Worm (Caenorhabditis elegans): ENCODE results near the gene C40C9.3.

Gene C40C9.3

DNA sequence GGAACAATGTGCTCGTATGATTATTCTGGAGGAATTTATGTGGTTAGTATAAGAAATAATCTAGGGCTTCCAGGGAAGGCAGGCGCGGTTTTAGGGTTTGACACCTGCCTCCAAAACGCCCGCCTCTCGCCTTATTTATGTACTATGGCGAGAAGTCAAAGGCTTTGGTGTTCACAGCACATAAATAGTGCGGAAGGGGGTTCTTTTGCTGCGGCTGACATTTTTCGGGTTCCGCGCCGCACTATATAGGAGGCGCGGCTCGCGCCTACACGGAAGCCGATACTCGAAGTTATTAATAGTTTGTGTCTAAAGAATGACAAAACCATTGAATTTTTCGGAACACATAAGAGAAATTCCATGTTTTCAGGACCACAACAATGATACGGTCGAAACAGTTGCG is 42.9 kb downstream of the C40C9.3 start:
- TF ChIP-seq saeg-2 (GFP tag; IDR thresholded peaks at IDR 0.05) (no peak), egl-27 (tag; optimal IDR thresholded peaks at IDR 0.05) (no peak), snpc-4 (tag; optimal IDR thresholded peaks at IDR 0.05) (peak; percentile 52), lin-38 (GFP tag; IDR thresholded peaks at IDR 0.05) (no peak), D1046.2 (GFP tag; IDR thresholded peaks at IDR 0.05) (no peak)

ce11 chrX:13696152-13696551 is 48.7 kb downstream of the C40C9.3 start:
- TF ChIP-seq hlh-30 (tag; optimal IDR thresholded peaks at IDR 0.05; ENCODE audit: insufficient read depth): no peak
- TF ChIP-seq gei-8 (GFP tag; optimal IDR thresholded peaks at IDR 0.05): no peak
- no peak for TF ChIP-seq saeg-2 (GFP tag; IDR thresholded peaks at IDR 0.05)
- TF ChIP-seq unc-62 (GFP tag; optimal IDR thresholded peaks at IDR 0.05 in 1 of 2): peak in 1 of 2 experiments; percentile 55
- no peak for TF ChIP-seq unc-62 (tag; optimal IDR thresholded peaks at IDR 0.05)
- no peak for TF ChIP-seq egl-27 (tag; optimal IDR thresholded peaks at IDR 0.05)
- TF ChIP-seq ceh-62 (tag; optimal IDR thresholded peaks at IDR 0.05): no peak

ce11 chrX:13697520-13697919 is 50.1 kb downstream of the C40C9.3 start:
- 0 out of 2 replicates have a peak, but pooled peaks have one; percentile 20 for TF ChIP-seq dmd-9 (GFP tag; IDR thresholded peaks at IDR 0.05)
- no peak for TF ChIP-seq ama-1 (optimal IDR thresholded peaks at IDR 0.05)

Data from whole organism, L4 larva.